Fruit fly (Drosophila melanogaster) whole organism, embryonic: ENCODE data around the gene Ocrl.

Experiments
- CG11456 ChIP-seq: fragments of 200-800 bp; sonication (Bioruptor generic); IDR thresholded peaks from 3 replicates; pipeline ENCODE4 v1.3.6; 2022; ENCODE audit warnings: missing biosample characterization, missing genetic modification characterization
- CG11723 ChIP-seq: fragments of 200-800 bp; sonication (Bioruptor generic); optimal IDR thresholded peaks from 2 replicates; lab custom pipeline; 2017; ENCODE audit warnings: missing biosample characterization, mild to moderate bottlenecking, missing genetic modification characterization
- CG12104 ChIP-seq: fragments of 200-800 bp; sonication (Bioruptor generic); optimal IDR thresholded peaks from 3 replicates; lab custom pipeline; 2016; ENCODE audit warnings: missing biosample characterization, missing genetic modification characterization
- CG12391 ChIP-seq: fragments of 200-800 bp; sonication (Bioruptor generic); optimal IDR thresholded peaks from 3 replicates; lab custom pipeline; 2018; ENCODE audit warnings: missing biosample characterization, mild to moderate bottlenecking, missing genetic modification characterization, moderate library complexity
- CG13123 ChIP-seq: fragments of 200-800 bp; sonication (Bioruptor generic); optimal IDR thresholded peaks from 2 replicates; lab custom pipeline; 2016; ENCODE audit warnings: missing biosample characterization, missing genetic modification characterization
- CG13296 ChIP-seq: fragments of 200-800 bp; sonication (Bioruptor generic); optimal IDR thresholded peaks from 3 replicates; lab custom pipeline; 2018; ENCODE audit warnings: missing biosample characterization, mild to moderate bottlenecking, missing genetic modification characterization
- CG14014 ChIP-seq: fragments of 200-800 bp; sonication (Bioruptor generic); IDR thresholded peaks from 2 replicates; pipeline ENCODE4 v1.3.6; 2022; ENCODE audit warnings: missing biosample characterization, missing genetic modification characterization
- CG14710 ChIP-seq: fragments of 200-800 bp; sonication (Bioruptor generic); optimal IDR thresholded peaks from 3 replicates; lab custom pipeline; 2019; ENCODE audit warnings: missing biosample characterization, mild to moderate bottlenecking, missing genetic modification characterization, moderate library complexity
- CG15011 ChIP-seq: fragments of 200-800 bp; sonication (Bioruptor generic); optimal IDR thresholded peaks from 3 replicates; lab custom pipeline; 2018; ENCODE audit warnings: missing biosample characterization, mild to moderate bottlenecking, missing genetic modification characterization
- CG15514 ChIP-seq: fragments of 200-800 bp; sonication (Bioruptor generic); optimal IDR thresholded peaks from 3 replicates; lab custom pipeline; 2017; ENCODE audit warnings: missing biosample characterization, missing genetic modification characterization, mild to moderate bottlenecking, moderate library complexity, missing genetic modification reagents
- CG17829 ChIP-seq: fragments of 200-800 bp; optimal IDR thresholded peaks from 2 replicates; lab custom pipeline; 2019; ENCODE audit warnings: missing biosample characterization, mild to moderate bottlenecking, missing genetic modification characterization, moderate library complexity
- CG30020 ChIP-seq: fragments of 200-800 bp; optimal IDR thresholded peaks from 2 replicates; lab custom pipeline; 2019; ENCODE audit warnings: missing biosample characterization, mild to moderate bottlenecking, missing genetic modification characterization, moderate library complexity
- CG30403 ChIP-seq: fragments of 200-800 bp; sonication (Bioruptor generic); optimal IDR thresholded peaks from 3 replicates; lab custom pipeline; 2016; ENCODE audit warnings: missing biosample characterization, missing genetic modification characterization
- CG34422 ChIP-seq: fragments of 200-800 bp; sonication (Bioruptor generic); IDR thresholded peaks from 3 replicates; pipeline ENCODE4 v1.3.6; 2022; ENCODE audit warnings: missing biosample characterization, missing genetic modification characterization
- CG3838 ChIP-seq: fragments of 200-800 bp; sonication (Bioruptor generic); optimal IDR thresholded peaks from 3 replicates; lab custom pipeline; 2016; ENCODE audit warnings: missing biosample characterization, missing genetic modification characterization
- CG42726 ChIP-seq: fragments of 200-800 bp; sonication (Bioruptor generic); IDR thresholded peaks from 2 replicates; pipeline ENCODE4 v1.3.6; 2022; ENCODE audit warnings: missing biosample characterization, missing genetic modification characterization; ENCODE audit not compliant: partially characterized antibody
- CG4282 ChIP-seq: fragments of 200-800 bp; sonication (Bioruptor generic); optimal IDR thresholded peaks from 2 replicates; lab custom pipeline; 2016; ENCODE audit warnings: missing biosample characterization, missing genetic modification characterization
- CG4360 ChIP-seq: fragments of 200-800 bp; sonication (Bioruptor generic); IDR thresholded peaks from 2 replicates; pipeline ENCODE4 v1.3.6; 2022; ENCODE audit warnings: missing biosample characterization, missing genetic modification characterization
- CG4730 ChIP-seq: fragments of 200-800 bp; sonication (Bioruptor generic); IDR thresholded peaks from 2 replicates; pipeline ENCODE4 v1.3.6; 2022; ENCODE audit warnings: missing biosample characterization, missing genetic modification characterization
- CG6254 ChIP-seq: fragments of 200-800 bp; sonication (Bioruptor generic); optimal IDR thresholded peaks from 3 replicates; lab custom pipeline; 2017; ENCODE audit warnings: mild to moderate bottlenecking, missing biosample characterization, missing genetic modification reagents, missing genetic modification characterization
- CG6765 ChIP-seq: fragments of 200-800 bp; sonication (Bioruptor generic); optimal IDR thresholded peaks from 3 replicates; lab custom pipeline; 2017; ENCODE audit warnings: missing biosample characterization, mild to moderate bottlenecking, missing genetic modification characterization
- CG8359 ChIP-seq: fragments of 200-800 bp; sonication (Bioruptor generic); optimal IDR thresholded peaks from 2 replicates; lab custom pipeline; 2017; ENCODE audit warnings: missing biosample characterization, mild to moderate bottlenecking, missing genetic modification characterization, borderline replicate concordance
- CG9609 ChIP-seq: fragments of 200-800 bp; sonication (Bioruptor generic); optimal IDR thresholded peaks from 3 replicates; lab custom pipeline; 2016; ENCODE audit warnings: missing biosample characterization, missing genetic modification characterization
- CG9932 ChIP-seq: fragments of 200-800 bp; sonication (Bioruptor generic); IDR thresholded peaks from 2 replicates; pipeline ENCODE4 v1.3.6; 2022; ENCODE audit warnings: missing biosample characterization, missing genetic modification characterization
- Eip74EF ChIP-seq, 2 experiments: fragments of 200-800 bp in 1 of 2; fragments of >200 bp in 1 of 2; sonication (Bioruptor generic) in 1 of 2; optimal IDR thresholded peaks; 2 replicates each; lab custom pipeline; 2017 to 2019; ENCODE audit warnings: missing biosample characterization in 2 of 2, missing genetic modification characterization in 2 of 2, mild to moderate bottlenecking in 1 of 2, moderate library complexity in 1 of 2
- Elba2 ChIP-seq: fragments of 200-800 bp; sonication (Bioruptor generic); optimal IDR thresholded peaks from 3 replicates; lab custom pipeline; 2016; ENCODE audit warnings: missing biosample characterization, missing genetic modification characterization
- Hr51 ChIP-seq, 2 experiments: fragments of 200-800 bp; sonication (Bioruptor generic); optimal IDR thresholded peaks; 2 replicates in 1 of 2; 3 replicates in 1 of 2; lab custom pipeline; 2016 to 2018; ENCODE audit warnings: missing biosample characterization in 2 of 2, missing genetic modification characterization in 2 of 2, mild to moderate bottlenecking in 1 of 2, moderate library complexity in 1 of 2
- Lhr ChIP-seq: fragments of 200-800 bp; sonication (Bioruptor generic); optimal IDR thresholded peaks from 3 replicates; lab custom pipeline; 2017; ENCODE audit warnings: mild to moderate bottlenecking, missing biosample characterization, missing genetic modification reagents, missing genetic modification characterization
- Stat92E ChIP-seq, 3 experiments: fragments of >200 bp in 2 of 3; fragments of 200-800 bp in 1 of 3; sonication (Bioruptor generic) in 1 of 3; optimal IDR thresholded peaks; 2 replicates each; lab custom pipeline; 2017 to 2019; ENCODE audit warnings: missing biosample characterization in 3 of 3, missing genetic modification characterization in 3 of 3, mild to moderate bottlenecking in 1 of 3, moderate library complexity in 1 of 3
- bigmax ChIP-seq: fragments of 200-800 bp; sonication (Bioruptor generic); optimal IDR thresholded peaks from 2 replicates; lab custom pipeline; 2018; ENCODE audit warnings: missing biosample characterization, mild to moderate bottlenecking, missing genetic modification characterization
- crc ChIP-seq: fragments of 200-800 bp; sonication (Bioruptor generic); optimal IDR thresholded peaks from 2 replicates; lab custom pipeline; 2016; ENCODE audit warnings: missing biosample characterization, missing genetic modification characterization
- dimm ChIP-seq: fragments of 200-800 bp; sonication (Bioruptor generic); IDR thresholded peaks from 2 replicates; pipeline ENCODE4 v1.3.6; 2022; ENCODE audit warnings: missing biosample characterization, missing genetic modification characterization
- eyg ChIP-seq: fragments of 200-800 bp; sonication (Bioruptor generic); optimal IDR thresholded peaks from 3 replicates; lab custom pipeline; 2016; ENCODE audit warnings: missing biosample characterization, missing genetic modification characterization
- fd3F ChIP-seq: fragments of 200-800 bp; sonication (Bioruptor generic); optimal IDR thresholded peaks from 2 replicates; lab custom pipeline; 2018; ENCODE audit warnings: missing biosample characterization, mild to moderate bottlenecking, missing genetic modification characterization, moderate library complexity
- gem ChIP-seq: fragments of 200-800 bp; sonication (Bioruptor generic); optimal IDR thresholded peaks from 2 replicates; lab custom pipeline; 2019; ENCODE audit warnings: missing biosample characterization, mild to moderate bottlenecking, missing genetic modification characterization, moderate library complexity
- grn ChIP-seq: fragments of 200-800 bp; sonication (Bioruptor generic); optimal IDR thresholded peaks from 3 replicates; lab custom pipeline; 2017; ENCODE audit warnings: missing biosample characterization, missing genetic modification characterization
- lov ChIP-seq, 2 experiments: fragments of 200-800 bp in 1 of 2; fragments of >200 bp in 1 of 2; sonication (Bioruptor generic) in 1 of 2; IDR thresholded peaks in 1 of 2; optimal IDR thresholded peaks in 1 of 2; 2 replicates in 1 of 2; 3 replicates in 1 of 2; pipeline versions ENCODE4 v1.3.6 to Lab custom; 2017 to 2022; ENCODE audit warnings: missing biosample characterization in 1 of 2, missing genetic modification characterization in 1 of 2
- pfk ChIP-seq: fragments of 200-800 bp; sonication (Bioruptor generic); optimal IDR thresholded peaks from 2 replicates; lab custom pipeline; 2018; ENCODE audit warnings: missing biosample characterization, mild to moderate bottlenecking, missing genetic modification characterization, moderate library complexity
- sens ChIP-seq: fragments of 200-800 bp; sonication (Bioruptor generic); peaks from one replicate; lab custom pipeline; 2016; ENCODE audit warnings: missing biosample characterization, missing genetic modification characterization
- slp2 ChIP-seq: fragments of 200-800 bp; sonication (Bioruptor generic); optimal IDR thresholded peaks from 2 replicates; lab custom pipeline; 2016; ENCODE audit warnings: missing biosample characterization, missing genetic modification characterization
- sug ChIP-seq: fragments of 200-800 bp; optimal IDR thresholded peaks from 2 replicates; lab custom pipeline; 2019; ENCODE audit warnings: missing biosample characterization, mild to moderate bottlenecking, missing genetic modification characterization, moderate library complexity
- tio ChIP-seq: fragments of 200-800 bp; sonication (Bioruptor generic); optimal IDR thresholded peaks from 2 replicates; lab custom pipeline; 2017; ENCODE audit warnings: missing biosample characterization, missing genetic modification characterization, inconsistent platforms
- toy ChIP-seq: fragments of 200-800 bp; sonication (Bioruptor generic); IDR thresholded peaks from 2 replicates; pipeline ENCODE4 v1.3.6; 2022; ENCODE audit warnings: missing biosample characterization, missing genetic modification characterization
- unc-4 ChIP-seq: fragments of 200-800 bp; sonication (Bioruptor generic); IDR thresholded peaks from 2 replicates; pipeline ENCODE4 v1.3.6; 2022; ENCODE audit warnings: missing biosample characterization, missing genetic modification characterization; ENCODE audit not compliant: partially characterized antibody
- zen ChIP-seq: fragments of 200-800 bp; sonication (Bioruptor generic); optimal IDR thresholded peaks from 3 replicates; lab custom pipeline; 2018; ENCODE audit warnings: missing biosample characterization, mild to moderate bottlenecking, missing genetic modification characterization, moderate library complexity
- zen2 ChIP-seq: fragments of 200-800 bp; sonication (Bioruptor generic); IDR thresholded peaks from 3 replicates; pipeline ENCODE4 v1.3.6; 2022; ENCODE audit warnings: missing biosample characterization, missing genetic modification characterization; ENCODE audit not compliant: partially characterized antibody

Ocrl gene

dm6 chrX:1943337-1944244 lies 20.8 kb downstream of the Ocrl start (continued):
- TF ChIP-seq CG34422 (GFP tag; lab: Robert Waterston, UW): 0 out of 3 replicates have a peak, but pooled peaks have one; percentile 8
- TF ChIP-seq CG12391: peak; percentile 81
- peak; percentile 58 for TF ChIP-seq sug (tag; lab: Kevin White, UChicago)
- peak; percentile 50 for TF ChIP-seq CG9609 (GFP tag; lab: Kevin White, UChicago)
- peak; percentile 77 for TF ChIP-seq CG12104
- TF ChIP-seq Eip74EF (GFP tag; optimal IDR thresholded peaks at IDR 0.05; lab: Kevin White, UChicago): peak in 1 of 2 experiments; percentile 82
- 0 out of 3 replicates have a peak, but pooled peaks have one; percentile 32 for TF ChIP-seq zen2
- TF ChIP-seq CG30020 (tag; lab: Kevin White, UChicago): peak; percentile 9
- peak; percentile 28 for TF ChIP-seq Lhr (GFP tag; lab: Kevin White, UChicago)
- TF ChIP-seq CG9932 (GFP tag; lab: Robert Waterston, UW): peak; percentile 30; the same call in 1 of the 2 replicates
- no peak for TF ChIP-seq CG3838 (GFP tag; lab: Kevin White, UChicago)
- TF ChIP-seq lov (optimal IDR thresholded peaks at IDR 0.05; lab: Kevin White, UChicago): no peak
- 0 out of 3 replicates have a peak, but pooled peaks have one; percentile 21 for TF ChIP-seq lov (GFP tag; IDR thresholded peaks at IDR 0.05; lab: Robert Waterston, UW)
- peak; percentile 75 for TF ChIP-seq CG30403 (GFP tag; lab: Kevin White, UChicago)
- TF ChIP-seq Elba2 (GFP tag; lab: Kevin White, UChicago): no peak
- no peak for TF ChIP-seq toy (GFP tag; lab: Robert Waterston, UW)
- TF ChIP-seq gem (tag; lab: Kevin White, UChicago): peak; percentile 89
- TF ChIP-seq dimm (GFP tag; lab: Robert Waterston, UW): no peak
- peak; percentile 59 for TF ChIP-seq crc (GFP tag; lab: Kevin White, UChicago)
- TF ChIP-seq bigmax: no peak
- no peak for TF ChIP-seq CG4282 (GFP tag; lab: Kevin White, UChicago)
- TF ChIP-seq CG42726 (GFP tag; lab: Robert Waterston, UW): no peak
- TF ChIP-seq CG11723 (GFP tag; lab: Kevin White, UChicago): peak; percentile 50
- peak; percentile 57 for TF ChIP-seq CG15011 (GFP tag; lab: Kevin White, UChicago)
- peak; percentile 74 for TF ChIP-seq CG14710
- no peak for TF ChIP-seq eyg (GFP tag; lab: Kevin White, UChicago)
- TF ChIP-seq CG13123 (GFP tag; lab: Kevin White, UChicago): peak; percentile 3
- peak; percentile 15 for TF ChIP-seq pfk (GFP tag; lab: Kevin White, UChicago)
- TF ChIP-seq zen (tag; lab: Kevin White, UChicago): peak; percentile 32
- TF ChIP-seq CG13296 (GFP tag; lab: Kevin White, UChicago): peak; percentile 47
- peak; percentile 77 for TF ChIP-seq slp2 (GFP tag; lab: Kevin White, UChicago)
- no peak for TF ChIP-seq CG11456
- TF ChIP-seq CG6765 (GFP tag; lab: Kevin White, UChicago): peak; percentile 24
- peak; percentile 95 for TF ChIP-seq sens
- TF ChIP-seq CG6254: peak; percentile 48
- peak; percentile 47 for TF ChIP-seq fd3F (GFP tag; lab: Kevin White, UChicago)
- peak; percentile 73 for TF ChIP-seq tio (GFP tag; lab: Kevin White, UChicago)
- TF ChIP-seq unc-4 (GFP tag; lab: Robert Waterston, UW): no peak
- no peak for TF ChIP-seq CG4730
- peak; percentile 60 for TF ChIP-seq CG8359
- TF ChIP-seq grn (GFP tag; lab: Kevin White, UChicago): peak; percentile 58
- TF ChIP-seq Stat92E (GFP tag; optimal IDR thresholded peaks at IDR 0.05; lab: Kevin White, UChicago): no peak
- TF ChIP-seq Hr51 (GFP tag; optimal IDR thresholded peaks at IDR 0.05; lab: Kevin White, UChicago): peak; percentile 6 to 71
- TF ChIP-seq CG15514 (GFP tag; lab: Kevin White, UChicago): peak; percentile 47
- TF ChIP-seq CG17829 (tag; lab: Kevin White, UChicago): peak; percentile 66
- no peak; the same call in 1 of the 2 replicates for TF ChIP-seq CG14014 (GFP tag; lab: Robert Waterston, UW)
- no peak for TF ChIP-seq CG4360
